Fruit fly (Drosophila melanogaster) whole organism, adult: ENCODE results near the gene TwdlD.

Source experiments
- CG1620 ChIP-seq: fragments of 200-800 bp; sonication (Bioruptor generic); optimal IDR thresholded peaks from 2 replicates; lab custom pipeline; 2016; ENCODE audit warnings: missing biosample characterization, missing genetic modification characterization
- Clk ChIP-seq: fragments of 200-800 bp; sonication (Bioruptor generic); optimal IDR thresholded peaks from 2 replicates; lab custom pipeline; 2017; ENCODE audit warnings: missing biosample characterization, missing genetic modification characterization
- Mnt ChIP-seq: fragments of 200-800 bp; sonication (Bioruptor generic); optimal IDR thresholded peaks from 2 replicates; lab custom pipeline; 2016; ENCODE audit warnings: missing biosample characterization, mild to moderate bottlenecking, missing genetic modification characterization
- cic ChIP-seq: fragments of 200-800 bp; sonication (Bioruptor generic); optimal IDR thresholded peaks from 2 replicates; lab custom pipeline; 2017; ENCODE audit warnings: missing biosample characterization, mild to moderate bottlenecking, missing genetic modification characterization, moderate library complexity
- kay ChIP-seq: fragments of 200-800 bp; sonication (Bioruptor generic); peaks from one replicate; lab custom pipeline; 2016; ENCODE audit warnings: missing biosample characterization, missing genetic modification characterization, borderline replicate concordance
- tj ChIP-seq: fragments of 200-800 bp; sonication (Bioruptor generic); optimal IDR thresholded peaks from 3 replicates; lab custom pipeline; 2017; ENCODE audit warnings: missing biosample characterization, mild to moderate bottlenecking, missing genetic modification characterization, moderate library complexity
- toe ChIP-seq: fragments of 200-800 bp; sonication (Bioruptor generic); optimal IDR thresholded peaks from 2 replicates; lab custom pipeline; 2016; ENCODE audit warnings: missing biosample characterization, missing genetic modification characterization

DNA sequence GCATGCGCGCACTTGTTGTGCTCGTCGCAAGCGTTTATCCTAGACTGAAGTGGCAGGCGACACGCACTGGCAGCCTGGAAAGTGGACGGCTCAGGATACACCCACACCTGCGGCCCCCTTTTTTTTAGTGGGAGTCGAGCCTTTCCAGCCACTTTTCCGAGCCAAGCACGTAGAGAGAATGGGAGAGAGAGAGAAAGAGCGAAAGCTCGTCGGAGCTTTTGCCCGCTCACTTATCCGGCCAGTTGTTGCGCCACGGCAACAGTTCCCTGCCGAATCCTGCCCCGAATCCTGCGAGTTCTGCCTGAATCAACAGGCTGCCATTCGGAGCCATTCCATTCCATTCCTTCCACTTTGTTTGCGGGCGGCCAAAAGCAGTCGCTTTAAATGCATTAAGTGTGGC is 42.1 kb downstream of the TwdlD start, which contains the start of gene beat-VII:
- TF ChIP-seq toe (GFP tag; lab: Kevin White, UChicago): no peak
- TF ChIP-seq Clk (GFP tag; lab: Kevin White, UChicago): no peak
- TF ChIP-seq tj (GFP tag; lab: Kevin White, UChicago): no peak
- TF ChIP-seq CG1620 (GFP tag; lab: Kevin White, UChicago): no peak
- TF ChIP-seq cic: no peak
- no peak for TF ChIP-seq Mnt (GFP tag; lab: Kevin White, UChicago)
- TF ChIP-seq kay (GFP tag; lab: Kevin White, UChicago): no peak
